Worm (Caenorhabditis elegans): ENCODE measurements around the gene clec-225.

- TF ChIP-seq egl-27 (tag; optimal IDR thresholded peaks at IDR 0.05) (no peak), zip-11 (GFP tag; IDR thresholded peaks at IDR 0.05) (no peak)
Measured at ce11 chrV:13152575-13152974, 17.9 kb upstream of the clec-225 start, which contains the start of gene noca-1.
